Fruit fly (Drosophila melanogaster): ENCODE results near the gene Tudor-SN.

Tudor-SN gene

DNA sequence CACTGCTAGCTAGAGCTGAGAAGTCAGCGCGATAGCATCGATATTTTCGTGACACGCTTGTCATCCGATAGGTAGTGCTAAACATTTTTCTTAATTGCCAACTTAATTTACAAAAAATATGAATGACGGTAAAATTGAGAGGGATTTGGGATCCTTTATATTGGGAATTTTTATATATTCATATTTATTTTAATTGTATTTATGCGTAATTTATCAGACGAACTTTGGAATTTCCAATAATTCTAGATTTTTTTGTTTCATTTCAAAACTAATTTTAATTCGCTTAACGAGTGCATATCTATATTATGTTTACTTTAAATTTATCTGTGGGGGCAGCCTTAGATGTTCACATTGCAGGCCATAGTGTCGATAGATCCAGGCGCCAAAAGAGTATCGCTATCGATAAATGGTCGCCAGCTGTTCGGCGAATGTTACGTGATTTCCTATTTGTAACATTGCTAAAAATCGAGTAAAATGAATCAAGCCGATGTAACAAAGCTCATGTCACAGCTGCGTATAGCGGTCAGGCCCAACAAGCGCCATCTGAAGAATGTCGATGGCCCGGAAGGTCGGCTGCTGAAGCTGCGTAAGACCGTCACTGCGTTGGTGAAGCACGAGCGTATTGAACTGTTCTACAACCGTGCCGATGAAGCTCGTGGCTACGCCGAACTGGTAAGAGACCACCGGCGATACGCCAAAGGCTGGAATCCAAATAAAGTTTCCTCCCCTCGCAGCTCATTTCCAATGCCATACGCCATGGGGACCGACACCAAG, at the start of gene Tudor-SN, which contains the start of gene mRpL17:
Gene Tudor-SN, minus strand, starts transcription at position 3 of the 774 bp plus-strand sequence.
Gene mRpL17, plus strand, starts transcription at position 402 of the 774 bp plus-strand sequence.
- no peak for TF ChIP-seq ttk (optimal IDR thresholded peaks at IDR 0.05)

DNA sequence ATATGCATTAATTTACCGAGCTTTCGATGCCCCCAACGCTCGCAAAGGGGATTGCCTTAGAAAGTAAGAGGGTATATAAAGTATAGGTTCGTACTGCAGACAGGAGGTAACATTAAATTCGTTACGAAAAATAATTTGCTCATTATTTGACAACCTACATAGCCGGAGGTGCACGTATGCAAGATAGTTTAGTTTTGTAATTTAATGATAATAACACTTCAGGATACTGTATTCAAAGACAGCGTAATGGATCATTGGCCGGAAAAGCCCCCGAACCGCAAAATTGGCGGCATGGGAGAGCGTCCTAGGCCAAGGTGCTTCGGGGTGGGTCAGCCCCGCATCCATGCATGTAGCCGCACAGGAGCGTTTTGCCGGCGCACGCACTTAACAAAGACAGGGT, 48.1 kb upstream of the Tudor-SN start:
- TF ChIP-seq Sin3A (optimal IDR thresholded peaks at IDR 0.05) = no peak
- TF ChIP-seq psq (optimal IDR thresholded peaks at IDR 0.05) = no peak
- TF ChIP-seq h (optimal IDR thresholded peaks at IDR 0.05) = no peak
- TF ChIP-seq ttk (optimal IDR thresholded peaks at IDR 0.05) = no peak
- no peak for TF ChIP-seq Myc (optimal IDR thresholded peaks at IDR 0.05)
- no peak for TF ChIP-seq insv (optimal IDR thresholded peaks at IDR 0.05)

DNA sequence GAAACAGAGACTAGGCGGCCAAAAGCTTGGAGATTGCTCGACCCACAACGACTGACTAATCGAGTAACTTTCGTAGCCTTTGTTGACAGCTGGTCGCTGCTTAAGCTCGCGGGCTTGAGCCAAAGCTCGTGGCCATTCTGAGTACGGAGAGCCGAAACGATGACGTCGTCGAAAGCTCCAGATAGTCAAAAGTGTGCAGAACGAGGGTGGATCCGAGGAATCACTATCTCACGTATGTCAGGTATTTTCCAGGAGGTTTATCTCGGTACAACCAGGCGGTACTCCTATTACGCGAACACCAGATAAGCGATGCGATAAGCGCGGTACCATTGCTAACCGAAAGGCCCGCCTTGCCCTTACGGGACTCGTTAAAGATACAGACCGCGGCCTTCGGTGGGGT, 47.4 kb upstream of the Tudor-SN start:
- TF ChIP-seq insv (optimal IDR thresholded peaks at IDR 0.05) (no peak), Sin3A (optimal IDR thresholded peaks at IDR 0.05) (no peak), psq (optimal IDR thresholded peaks at IDR 0.05) (no peak), Myc (optimal IDR thresholded peaks at IDR 0.05) (no peak), ttk (optimal IDR thresholded peaks at IDR 0.05) (no peak), h (optimal IDR thresholded peaks at IDR 0.05) (no peak)

DNA sequence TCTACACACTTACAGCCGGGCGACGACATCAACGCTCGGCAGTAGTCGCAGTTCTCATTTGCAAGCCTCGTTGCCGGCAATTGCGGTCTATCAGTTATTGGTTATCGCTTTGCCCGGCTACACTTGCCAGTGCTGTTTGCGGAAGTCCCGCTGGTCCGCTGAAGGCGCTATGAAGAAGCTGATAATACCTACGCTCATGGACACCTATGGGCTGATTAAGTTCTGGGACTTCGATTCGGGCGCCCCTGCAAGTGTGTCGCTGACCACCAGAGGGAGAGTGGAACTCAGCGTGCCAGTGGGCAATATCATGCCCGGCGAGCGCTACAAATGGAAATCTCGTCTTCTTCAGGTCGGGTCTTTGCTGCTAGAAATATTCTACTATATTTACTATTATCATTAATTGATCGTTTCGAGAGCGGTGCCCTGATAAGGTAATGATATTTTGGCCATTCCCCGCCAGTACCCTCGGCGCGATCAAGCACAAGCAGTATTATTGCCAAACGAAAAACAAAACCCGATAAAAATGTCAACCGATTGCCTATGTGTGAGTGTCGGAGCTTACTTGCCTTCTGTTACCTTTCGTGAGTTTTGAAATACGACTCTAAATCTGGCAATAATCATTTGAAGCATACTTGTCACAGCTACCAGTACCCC, 35.9 kb upstream of the Tudor-SN start:
- TF ChIP-seq insv (optimal IDR thresholded peaks at IDR 0.05) = no peak
- TF ChIP-seq Myc (optimal IDR thresholded peaks at IDR 0.05) = no peak
- no peak for TF ChIP-seq h (optimal IDR thresholded peaks at IDR 0.05)
- no peak for TF ChIP-seq psq (optimal IDR thresholded peaks at IDR 0.05)
- no peak for TF ChIP-seq ttk (optimal IDR thresholded peaks at IDR 0.05)
- TF ChIP-seq Sin3A (optimal IDR thresholded peaks at IDR 0.05) = no peak

DNA sequence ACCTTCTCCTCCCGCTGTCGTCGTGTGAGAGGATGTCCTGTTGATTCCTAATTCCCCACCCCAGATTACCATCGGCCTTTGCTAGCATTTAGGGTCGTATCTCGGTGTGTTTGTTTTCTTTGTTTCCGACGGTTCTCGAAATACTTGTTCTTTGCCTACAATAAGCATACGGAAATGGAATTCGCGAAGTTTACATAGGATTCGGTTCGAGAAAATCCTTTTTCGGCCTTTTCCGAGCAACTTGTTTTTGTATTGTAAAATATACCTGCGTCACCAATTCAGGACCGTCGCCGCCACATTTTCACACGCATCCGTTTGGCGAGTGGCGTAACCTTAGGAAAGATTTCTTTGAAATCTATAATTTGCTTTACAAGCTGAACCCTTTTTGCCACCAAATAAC, 34.3 kb upstream of the Tudor-SN start:
- no peak for TF ChIP-seq h (optimal IDR thresholded peaks at IDR 0.05)
- no peak for TF ChIP-seq psq (optimal IDR thresholded peaks at IDR 0.05)
- no peak for TF ChIP-seq ttk (optimal IDR thresholded peaks at IDR 0.05)
- TF ChIP-seq Myc (optimal IDR thresholded peaks at IDR 0.05) = no peak
- TF ChIP-seq Sin3A (optimal IDR thresholded peaks at IDR 0.05) = no peak
- no peak for TF ChIP-seq insv (optimal IDR thresholded peaks at IDR 0.05)

DNA sequence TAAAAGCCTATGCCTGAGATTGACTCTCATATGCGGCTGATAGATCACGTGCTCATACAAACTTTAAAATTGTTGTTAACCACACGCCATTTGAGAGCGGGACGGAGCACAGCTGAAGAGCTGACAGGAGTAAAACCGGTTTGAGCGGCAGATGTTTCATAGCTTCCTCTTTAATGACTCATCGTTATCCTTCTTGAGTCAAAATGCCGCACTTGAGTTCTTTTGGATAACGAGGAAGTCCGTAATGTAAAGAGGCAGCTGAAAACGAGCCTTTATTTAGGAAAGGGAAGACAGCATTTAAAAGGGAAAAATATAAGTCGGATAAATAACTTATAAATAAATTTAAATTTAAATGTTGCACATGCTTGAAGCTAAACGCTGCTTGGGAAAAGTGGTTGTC, 33.1 kb upstream of the Tudor-SN start:
- TF ChIP-seq h (optimal IDR thresholded peaks at IDR 0.05) = no peak
- no peak for TF ChIP-seq insv (optimal IDR thresholded peaks at IDR 0.05)
- TF ChIP-seq psq (optimal IDR thresholded peaks at IDR 0.05) = no peak
- TF ChIP-seq Sin3A (optimal IDR thresholded peaks at IDR 0.05) = no peak
- no peak for TF ChIP-seq Myc (optimal IDR thresholded peaks at IDR 0.05)
- TF ChIP-seq ttk (optimal IDR thresholded peaks at IDR 0.05) = no peak

DNA sequence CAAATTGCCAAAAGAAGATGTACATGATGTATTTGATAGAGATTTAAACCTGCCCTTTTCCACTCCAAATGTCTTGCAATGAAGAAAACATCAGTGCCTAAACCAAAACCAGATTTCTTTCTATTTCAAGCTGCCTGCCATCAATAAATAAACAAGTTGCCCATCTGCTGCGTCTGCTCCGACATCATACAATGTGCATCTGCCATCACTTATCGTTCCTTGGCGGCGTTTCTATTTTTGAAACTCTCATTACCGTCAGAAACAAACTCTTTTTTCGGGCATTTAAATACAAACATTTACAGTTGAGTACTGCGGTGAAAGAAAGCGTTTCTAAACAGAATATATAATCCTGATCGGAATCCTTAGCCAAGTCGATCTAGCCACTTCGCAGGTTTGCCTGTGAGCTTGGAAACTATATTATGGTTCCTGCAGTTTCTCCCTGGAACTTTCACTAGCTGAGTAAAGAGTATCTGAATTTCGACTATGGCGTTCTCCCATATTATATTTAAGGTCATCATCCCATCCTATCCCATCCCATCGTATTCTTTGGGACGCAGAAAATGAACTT, 30.7 kb upstream of the Tudor-SN start:
- TF ChIP-seq psq (optimal IDR thresholded peaks at IDR 0.05) (no peak), Myc (optimal IDR thresholded peaks at IDR 0.05) (no peak)

DNA sequence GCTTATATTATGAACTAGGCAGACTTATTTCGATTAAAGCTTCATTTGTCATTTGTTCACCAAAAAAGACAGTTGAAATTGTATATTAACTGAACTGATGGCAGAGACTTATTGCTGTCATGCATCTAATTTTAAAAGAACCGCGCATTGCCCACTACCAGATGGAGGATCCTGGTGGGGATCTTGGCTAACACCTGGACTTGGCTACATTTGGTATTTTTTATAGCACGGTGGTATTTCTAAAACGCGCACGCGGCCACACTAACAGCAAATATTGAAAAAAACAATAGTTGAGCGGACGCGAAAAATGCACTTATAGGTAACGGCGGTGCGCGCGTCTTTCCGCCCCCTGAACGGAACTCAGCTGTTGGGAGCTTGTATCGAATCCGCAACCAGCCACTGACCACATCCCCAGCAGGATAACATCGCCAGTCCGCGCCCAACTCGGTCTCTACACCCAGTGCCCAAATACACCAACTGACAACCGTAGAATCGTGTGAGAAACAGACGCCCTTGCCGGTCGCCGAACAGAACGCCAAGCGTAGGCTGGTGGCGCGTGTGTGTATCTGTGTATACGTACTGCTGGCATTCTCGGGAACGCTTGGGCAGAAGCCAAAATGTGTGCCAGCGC, 28.1 kb upstream of the Tudor-SN start:
- TF ChIP-seq Myc (optimal IDR thresholded peaks at IDR 0.05) = no peak
- TF ChIP-seq Sin3A (optimal IDR thresholded peaks at IDR 0.05) = no peak
- no peak for TF ChIP-seq ttk (optimal IDR thresholded peaks at IDR 0.05)

DNA sequence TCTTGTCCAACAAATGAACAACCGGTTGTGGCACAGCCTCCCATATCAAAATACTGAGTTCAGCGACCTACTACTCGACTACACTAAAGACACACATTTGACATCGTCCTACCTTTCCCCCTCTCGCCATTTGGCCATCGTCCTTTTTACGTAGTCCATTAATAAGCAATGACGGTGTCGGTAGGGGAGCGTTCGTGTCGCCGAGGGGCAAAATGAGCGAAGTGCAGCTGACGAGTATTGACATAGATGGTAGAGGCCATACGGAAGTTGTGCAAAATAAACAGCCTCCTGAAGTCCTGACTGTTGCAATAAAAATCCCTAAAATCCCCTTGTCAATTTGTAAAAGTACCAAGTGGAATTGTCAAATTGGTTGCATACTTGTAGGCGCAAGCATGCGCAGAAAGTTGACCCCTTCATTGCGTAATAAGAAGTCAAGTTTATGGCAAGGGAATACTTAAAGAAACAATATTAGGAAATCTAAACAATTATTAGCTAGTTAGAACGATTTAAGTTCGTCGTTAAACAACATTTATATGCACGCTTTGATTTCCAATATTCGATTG, 27.5 kb upstream of the Tudor-SN start:
- TF ChIP-seq insv (optimal IDR thresholded peaks at IDR 0.05) = no peak
- no peak for TF ChIP-seq ttk (optimal IDR thresholded peaks at IDR 0.05)
- no peak for TF ChIP-seq Myc (optimal IDR thresholded peaks at IDR 0.05)
- no peak for TF ChIP-seq Sin3A (optimal IDR thresholded peaks at IDR 0.05)
- no peak for TF ChIP-seq h (optimal IDR thresholded peaks at IDR 0.05)
- no peak for TF ChIP-seq psq (optimal IDR thresholded peaks at IDR 0.05)

DNA sequence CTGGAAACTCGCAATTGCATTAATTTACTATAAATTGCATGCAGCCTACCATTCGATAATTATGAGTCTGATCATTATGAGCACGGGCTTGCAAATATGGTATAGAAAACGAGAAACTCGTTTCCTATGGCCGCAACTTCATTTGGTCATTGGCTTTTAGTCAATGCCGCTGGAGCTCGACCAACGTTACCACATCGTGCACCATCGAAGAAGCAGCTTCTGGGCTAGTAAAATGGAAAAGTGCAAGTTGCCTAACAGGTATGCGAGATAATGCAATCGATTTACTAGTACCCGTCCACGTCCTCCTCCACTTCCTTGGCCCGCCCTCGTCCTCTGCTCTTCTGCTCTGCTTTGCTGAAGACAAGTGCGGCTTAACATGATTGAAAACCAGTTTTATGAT, 20.1 kb upstream of the Tudor-SN start:
- TF ChIP-seq Sin3A (optimal IDR thresholded peaks at IDR 0.05) (no peak), Myc (optimal IDR thresholded peaks at IDR 0.05) (no peak), h (optimal IDR thresholded peaks at IDR 0.05) (no peak), insv (optimal IDR thresholded peaks at IDR 0.05) (no peak), psq (optimal IDR thresholded peaks at IDR 0.05) (no peak), ttk (optimal IDR thresholded peaks at IDR 0.05) (no peak)

DNA sequence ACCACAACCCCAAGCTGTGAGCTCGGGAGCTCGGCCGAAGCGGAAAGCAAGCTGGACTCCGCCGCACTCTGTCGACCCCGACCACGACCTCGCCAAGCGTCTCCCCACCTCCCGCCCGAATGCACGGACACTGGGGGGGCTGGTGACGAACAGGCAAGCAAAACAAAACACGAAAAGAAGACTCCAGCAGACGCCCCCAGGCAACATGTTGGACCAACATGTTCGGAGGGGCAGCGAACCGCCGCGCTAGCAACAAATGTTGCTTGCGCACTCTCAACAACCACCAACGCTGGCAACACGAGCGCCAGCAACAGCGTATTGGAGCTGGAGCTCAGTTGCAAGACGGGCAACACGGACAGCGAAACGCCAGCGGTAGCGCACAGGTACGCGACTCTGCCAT, 18.1 kb upstream of the Tudor-SN start:
- no peak for TF ChIP-seq h (optimal IDR thresholded peaks at IDR 0.05)
- no peak for TF ChIP-seq ttk (optimal IDR thresholded peaks at IDR 0.05)
- TF ChIP-seq Myc (optimal IDR thresholded peaks at IDR 0.05) = no peak
- TF ChIP-seq Sin3A (optimal IDR thresholded peaks at IDR 0.05) = no peak
- TF ChIP-seq insv (optimal IDR thresholded peaks at IDR 0.05) = no peak
- TF ChIP-seq psq (optimal IDR thresholded peaks at IDR 0.05) = no peak
